Worm (Caenorhabditis elegans) whole organism, midembryonic: ENCODE results near the gene T04F3.1.
A peak's percentile ranks its signal among the peaks of the same experiment; 100 is the strongest.

Experiments used
- T22C8.4 ChIP-seq: fragments of 200-800 bp; sonication (Bioruptor generic); IDR thresholded peaks from 2 replicates; pipeline ENCODE4 v1.3.6; 2022; ENCODE audit warnings: missing genetic modification characterization, missing compliant biosample characterization
- klf-2 ChIP-seq: fragments of 200-800 bp; sonication (Bioruptor generic); conservative IDR thresholded peaks from 2 replicates; pipeline ENCODE4 v1.3.6; 2022; ENCODE audit warnings: missing genetic modification reagents, missing genetic modification characterization, missing compliant biosample characterization
- med-1 ChIP-seq: sonication (generic microtip); optimal IDR thresholded peaks from 2 replicates; lab custom pipeline; 2017; ENCODE audit warnings: missing genetic modification characterization, mild to moderate bottlenecking, missing compliant biosample characterization, antibody characterized with exemption, missing genetic modification reagents; ENCODE audit not compliant: insufficient read depth
- ref-1 ChIP-seq: fragments of 200-800 bp; sonication (Bioruptor generic); conservative IDR thresholded peaks from 2 replicates; pipeline ENCODE4 v1.3.6; 2022; ENCODE audit warnings: missing genetic modification reagents, missing genetic modification characterization, missing compliant biosample characterization
- tab-1 ChIP-seq: fragments of 200-800 bp; sonication (Bioruptor generic); IDR thresholded peaks from 2 replicates; pipeline ENCODE4 v1.3.6; 2022; ENCODE audit warnings: missing genetic modification characterization, missing compliant biosample characterization
- ztf-23 ChIP-seq: fragments of 200-800 bp; sonication (Bioruptor generic); IDR thresholded peaks from 2 replicates; pipeline ENCODE4 v1.3.6; 2022; ENCODE audit warnings: missing genetic modification reagents, missing genetic modification characterization, missing compliant biosample characterization
- ztf-29 ChIP-seq: fragments of 200-800 bp; sonication (Bioruptor generic); IDR thresholded peaks from 2 replicates; pipeline ENCODE4 v1.3.6; 2022; ENCODE audit warnings: missing genetic modification reagents, missing genetic modification characterization, missing compliant biosample characterization

DNA sequence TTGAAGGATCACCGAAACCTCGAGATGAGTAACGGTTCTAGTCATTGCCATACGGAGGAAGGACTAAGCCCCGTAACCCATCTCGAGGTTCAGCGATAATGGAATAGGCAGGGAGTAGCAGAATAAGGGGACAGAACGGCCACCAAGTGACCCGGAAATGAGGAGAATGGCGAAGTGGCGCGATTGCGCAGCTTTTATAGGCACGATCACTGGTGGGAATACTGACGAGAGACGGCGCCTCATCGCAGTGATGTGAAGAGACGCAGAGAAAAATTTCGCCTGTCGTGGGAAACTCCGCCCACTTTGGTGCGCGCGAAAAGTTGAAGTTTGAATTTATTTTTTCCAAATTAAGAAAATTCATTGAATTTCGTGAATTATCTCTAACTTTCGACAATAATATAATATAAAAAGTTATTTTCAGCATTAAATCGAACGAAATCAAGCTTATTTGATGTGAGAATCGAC is 30.2 kb downstream of the T04F3.1 start, which contains the start of gene F55A11.4:
- TF ChIP-seq ztf-29 (GFP tag; lab: Robert Waterston, UW) (no peak), T22C8.4 (no peak), tab-1 (GFP tag; lab: Robert Waterston, UW) (0 out of 2 replicates have a peak, but pooled peaks have one; percentile 47), ztf-23 (GFP tag; lab: Robert Waterston, UW) (no peak), ref-1 (GFP tag; lab: Robert Waterston, UW) (no peak), med-1 (GFP tag; lab: Kevin White, UChicago) (no peak), klf-2 (GFP tag; lab: Robert Waterston, UW) (no peak)
